Fruit fly (Drosophila melanogaster): Measurements from ENCODE around the gene Setd3.

The Setd3 gene

DNA sequence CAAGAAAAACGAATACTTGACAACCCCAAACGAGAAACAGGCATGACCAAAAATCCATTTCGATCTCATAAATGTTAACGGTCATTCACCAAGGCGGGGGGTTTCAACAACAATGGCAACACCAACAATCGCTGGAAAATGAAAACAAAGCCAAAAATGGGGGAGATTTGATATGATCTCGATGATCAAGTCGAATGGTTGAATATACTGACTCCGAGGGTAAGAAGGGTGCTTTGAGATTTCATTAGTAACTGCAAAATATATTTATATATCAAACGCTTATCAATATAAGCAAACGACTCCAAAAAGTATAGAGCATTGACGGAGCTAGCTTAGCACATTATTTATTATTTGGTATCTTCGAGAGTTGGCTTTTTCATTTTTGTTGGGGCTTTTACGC lies 21.6 kb upstream of the Setd3 start (continued):
- TF ChIP-seq en (GFP tag; optimal IDR thresholded peaks at IDR 0.05) (no peak), bigmax (GFP tag; optimal IDR thresholded peaks at IDR 0.05) (peak; percentile 49), CG3407 (GFP tag; optimal IDR thresholded peaks at IDR 0.05) (no peak), ewg (GFP tag; optimal IDR thresholded peaks at IDR 0.05) (no peak), ase (GFP tag; IDR thresholded peaks at IDR 0.05) (no peak), CG12744 (GFP tag; optimal IDR thresholded peaks at IDR 0.05) (no peak), ftz-f1 (GFP tag; optimal IDR thresholded peaks at IDR 0.05) (no peak), Sry-δ (GFP tag; optimal IDR thresholded peaks at IDR 0.05) (no peak), esg (GFP tag; conservative IDR thresholded peaks at IDR 0.05) (no peak), sd (tag; optimal IDR thresholded peaks at IDR 0.05) (peak; percentile 13), CG10366 (GFP tag; IDR thresholded peaks at IDR 0.05) (no peak), B-H2 (GFP tag; optimal IDR thresholded peaks at IDR 0.05) (no peak), CG7372 (GFP tag; IDR thresholded peaks at IDR 0.05) (no peak), danr (GFP tag; IDR thresholded peaks at IDR 0.05) (no peak), Hmx (GFP tag; optimal IDR thresholded peaks at IDR 0.05) (no peak), D19B (GFP tag; optimal IDR thresholded peaks at IDR 0.05) (no peak), Oli (tag; optimal IDR thresholded peaks at IDR 0.05) (no peak), chinmo (GFP tag; IDR thresholded peaks at IDR 0.05; ENCODE audit: partially characterized antibody) (no peak), trh (GFP tag; optimal IDR thresholded peaks at IDR 0.05) (no peak), CG1647 (GFP tag; optimal IDR thresholded peaks at IDR 0.05) (no peak), CG3163 (GFP tag; optimal IDR thresholded peaks at IDR 0.05) (no peak), HLHmδ (GFP tag; optimal IDR thresholded peaks at IDR 0.05) (no peak), gcm (GFP tag; optimal IDR thresholded peaks at IDR 0.05) (no peak), CG4617 (GFP tag; optimal IDR thresholded peaks at IDR 0.05; ENCODE audit: borderline replicate concordance) (no peak), pan (optimal IDR thresholded peaks at IDR 0.05) (no peak), pan (GFP tag; optimal IDR thresholded peaks at IDR 0.05 in 1 of 2, IDR thresholded peaks at IDR 0.05 in 1 of 2) (no peak), CG17359 (tag; optimal IDR thresholded peaks at IDR 0.05) (no peak), CG9797 (GFP tag; optimal IDR thresholded peaks at IDR 0.05) (no peak), CG5245 (GFP tag; optimal IDR thresholded peaks at IDR 0.05) (no peak), CG7839 (tag; optimal IDR thresholded peaks at IDR 0.05) (peak; percentile 29), B-H1 (GFP tag; IDR thresholded peaks at IDR 0.05) (no peak), Camta (GFP tag; optimal IDR thresholded peaks at IDR 0.05) (no peak), crol (GFP tag; IDR thresholded peaks at IDR 0.05) (no peak), CG13894 (tag; optimal IDR thresholded peaks at IDR 0.05) (peak; percentile 5), CG10979 (tag; optimal IDR thresholded peaks at IDR 0.05) (no peak), sens (GFP tag) (peak; percentile 12), CG13424 (tag; optimal IDR thresholded peaks at IDR 0.05) (no peak), Atf6 (GFP tag; IDR thresholded peaks at IDR 0.05) (no peak), jing (GFP tag; optimal IDR thresholded peaks at IDR 0.05) (no peak), Dll (GFP tag; IDR thresholded peaks at IDR 0.05; ENCODE audit: partially characterized antibody) (no peak), CG11504 (tag; optimal IDR thresholded peaks at IDR 0.05) (peak; percentile 13), CG15011 (GFP tag; optimal IDR thresholded peaks at IDR 0.05) (no peak), slou (GFP tag; optimal IDR thresholded peaks at IDR 0.05) (no peak), E2f1 (GFP tag; IDR thresholded peaks at IDR 0.05) (no peak), Xrp1 (GFP tag; IDR thresholded peaks at IDR 0.05) (no peak; the same call in 1 of the 2 replicates), CG4854 (GFP tag; optimal IDR thresholded peaks at IDR 0.05) (no peak), CG15601 (tag; optimal IDR thresholded peaks at IDR 0.05) (peak; percentile 12), eve (GFP tag; optimal IDR thresholded peaks at IDR 0.05) (peak in 1 of 2 experiments; percentile 38), BEAF-32 (GFP tag; optimal IDR thresholded peaks at IDR 0.05) (no peak), HmgZ (tag; optimal IDR thresholded peaks at IDR 0.05) (no peak), CG8765 (GFP tag; IDR thresholded peaks at IDR 0.05) (no peak), CG34376 (GFP tag; optimal IDR thresholded peaks at IDR 0.05) (no peak)
